Fruit fly (Drosophila melanogaster) Kc167 (cell line): ENCODE results near the gene CG10650.

Experiments
- Myc ChIP-seq: fragments of >200 bp; optimal IDR thresholded peaks from 2 replicates; lab custom pipeline; 2017; ENCODE audit warnings: missing external identifiers
- Sin3A ChIP-seq: fragments of >200 bp; optimal IDR thresholded peaks from 2 replicates; lab custom pipeline; 2018; ENCODE audit warnings: missing external identifiers
- h ChIP-seq: fragments of >200 bp; optimal IDR thresholded peaks from 3 replicates; lab custom pipeline; 2018; ENCODE audit warnings: missing external identifiers
- insv ChIP-seq: fragments of >200 bp; optimal IDR thresholded peaks from 3 replicates; lab custom pipeline; 2018; ENCODE audit warnings: missing external identifiers
- psq ChIP-seq: fragments of >200 bp; optimal IDR thresholded peaks from 2 replicates; lab custom pipeline; 2017; ENCODE audit warnings: missing external identifiers
- ttk ChIP-seq: sonication (Bioruptor generic); optimal IDR thresholded peaks from 2 replicates; lab custom pipeline; 2017; ENCODE audit warnings: missing external identifiers

The CG10650 gene

DNA sequence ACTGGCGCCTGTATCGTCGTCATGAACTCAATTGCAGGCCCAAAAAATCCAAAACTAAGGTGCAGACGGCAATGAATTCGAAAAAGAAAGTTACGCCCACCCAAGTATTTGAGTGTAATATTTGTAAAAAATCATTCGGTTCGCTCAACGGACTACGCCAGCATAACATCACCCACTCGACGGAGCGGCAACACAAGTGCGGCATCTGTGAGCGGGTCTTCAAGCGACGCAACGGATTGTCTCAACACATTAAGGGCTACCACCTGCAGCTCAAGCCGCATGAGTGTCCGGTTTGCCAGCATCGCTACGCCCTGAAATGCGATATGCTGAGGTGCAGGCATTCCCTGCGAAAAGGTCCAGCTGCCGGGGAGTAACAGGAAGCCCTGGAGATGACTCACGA, 19.0 kb downstream of the CG10650 start:
- TF ChIP-seq Myc (lab: Kevin White, UChicago) (no peak), ttk (lab: Kevin White, UChicago) (no peak), Sin3A (no peak), insv (lab: Kevin White, UChicago) (no peak), psq (lab: Kevin White, UChicago) (no peak), h (lab: Kevin White, UChicago) (no peak)

dm6 chr2L:18974063-18974779, 21.5 kb downstream of the CG10650 start, which contains the start of the genes L2HGDH and CG10431:
L2HGDH (minus strand) TSS chr2L:18974448.
CG10431 (plus strand) TSS chr2L:18974710.
- TF ChIP-seq psq (lab: Kevin White, UChicago) (no peak), insv (lab: Kevin White, UChicago) (no peak), Myc (lab: Kevin White, UChicago) (no peak), h (lab: Kevin White, UChicago) (no peak), Sin3A (no peak), ttk (lab: Kevin White, UChicago) (no peak)

DNA sequence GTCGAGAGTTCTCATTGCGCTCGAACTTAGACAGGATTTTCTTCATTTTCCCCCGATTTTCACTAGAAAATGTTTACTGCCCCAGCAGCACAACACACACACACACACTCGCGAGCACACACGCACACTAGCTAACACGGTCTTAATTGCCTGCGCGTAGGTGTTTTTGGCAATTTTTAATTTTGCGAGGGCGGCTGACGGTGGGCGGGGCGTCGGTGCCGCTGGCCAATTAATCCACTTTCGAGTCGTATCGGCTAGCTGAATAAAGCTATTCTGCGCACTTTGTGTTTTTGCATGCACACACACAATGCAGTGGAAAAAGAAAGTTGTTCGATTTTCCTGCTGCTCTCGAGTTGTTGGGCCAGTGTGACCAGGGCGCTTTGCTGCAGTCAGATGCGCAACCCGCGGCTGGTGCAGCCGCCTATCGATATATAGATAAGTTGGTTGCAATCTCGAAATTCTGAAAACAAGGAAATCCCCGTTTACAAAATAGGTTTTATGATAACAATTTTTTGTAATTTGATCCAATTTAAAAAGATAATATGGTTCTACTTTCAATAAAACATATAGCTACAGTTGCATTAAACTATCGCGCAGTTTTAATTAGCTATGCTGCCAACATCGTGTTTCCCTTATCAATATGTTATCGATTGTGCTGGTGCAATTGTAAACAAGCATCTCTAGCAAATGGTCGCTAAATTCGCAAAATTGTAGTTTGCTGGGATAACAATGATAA, 27.2 kb downstream of the CG10650 start, which contains the start of the genes Nak and Tango6:
TSS of gene Nak (minus strand) at position 375 of the 736 bp plus-strand sequence.
TSS of gene Tango6 (plus strand) at position 659 of the 736 bp plus-strand sequence.
- TF ChIP-seq Sin3A (peak; percentile 96), psq (lab: Kevin White, UChicago) (no peak)

DNA sequence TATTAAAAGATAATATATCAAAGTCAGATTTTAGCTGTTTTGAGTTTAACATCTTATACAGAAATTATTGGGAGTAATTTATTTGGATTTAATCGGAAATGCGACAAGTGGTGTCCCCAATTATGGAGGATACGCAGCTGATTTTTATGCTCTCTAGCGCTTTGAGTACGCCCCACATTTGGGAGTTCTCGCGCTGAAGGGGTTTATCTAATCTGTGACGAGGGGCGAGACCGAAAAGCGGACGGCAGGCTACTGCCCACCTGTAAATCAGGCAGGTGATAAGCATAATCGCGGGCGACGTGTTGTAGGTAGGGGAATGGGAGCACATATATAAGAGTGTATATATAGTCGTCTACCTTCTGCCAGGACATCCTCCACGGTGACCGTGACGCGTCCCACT, 27.8 kb downstream of the CG10650 start:
- no peak for TF ChIP-seq h (lab: Kevin White, UChicago)

- TF ChIP-seq Sin3A = no peak
- no peak for TF ChIP-seq insv (lab: Kevin White, UChicago)
- TF ChIP-seq ttk (lab: Kevin White, UChicago) = no peak
- no peak for TF ChIP-seq Myc (lab: Kevin White, UChicago)
- TF ChIP-seq h (lab: Kevin White, UChicago) = no peak
- no peak for TF ChIP-seq psq (lab: Kevin White, UChicago)
These were observed 28.9 kb downstream of the CG10650 start for dm6 chr2L:18966844-18967243.

DNA sequence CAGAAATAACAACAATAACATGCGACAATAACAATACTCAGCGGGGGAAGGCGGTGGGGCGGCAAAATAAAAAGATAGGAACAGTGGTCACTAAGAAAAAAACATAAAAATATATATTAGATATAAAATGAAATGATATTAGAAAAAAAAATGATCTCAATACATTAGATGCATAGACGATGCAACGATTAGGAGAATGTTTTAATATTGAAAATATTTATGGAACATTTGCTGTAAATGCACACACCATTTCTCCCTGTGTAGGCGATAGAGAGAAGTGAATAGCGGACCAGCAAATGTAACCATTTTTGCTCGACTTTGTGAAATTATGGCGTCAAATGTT, 29.5 kb downstream of the CG10650 start:
- TF ChIP-seq psq (lab: Kevin White, UChicago) (no peak), h (lab: Kevin White, UChicago) (no peak), Myc (lab: Kevin White, UChicago) (no peak), Sin3A (no peak)

- no peak for TF ChIP-seq psq (lab: Kevin White, UChicago)
- TF ChIP-seq ttk (lab: Kevin White, UChicago) = no peak
- TF ChIP-seq insv (lab: Kevin White, UChicago) = no peak
- TF ChIP-seq Sin3A = no peak
- TF ChIP-seq h (lab: Kevin White, UChicago) = no peak
- no peak for TF ChIP-seq Myc (lab: Kevin White, UChicago)
These were observed 30.1 kb downstream of the CG10650 start for dm6 chr2L:18965367-18966213.

dm6 chr2L:18957142-18957674, 38.5 kb downstream of the CG10650 start, which contains the start of gene Bhmt:
Bhmt (minus strand) TSS chr2L:18957311.
- no peak for TF ChIP-seq h (lab: Kevin White, UChicago)
- TF ChIP-seq psq (lab: Kevin White, UChicago) = no peak
- TF ChIP-seq Myc (lab: Kevin White, UChicago) = no peak
- no peak for TF ChIP-seq ttk (lab: Kevin White, UChicago)
- TF ChIP-seq insv (lab: Kevin White, UChicago) = no peak
- TF ChIP-seq Sin3A = no peak

- TF ChIP-seq psq (lab: Kevin White, UChicago) = no peak
- TF ChIP-seq Sin3A = no peak
- no peak for TF ChIP-seq ttk (lab: Kevin White, UChicago)
- no peak for TF ChIP-seq h (lab: Kevin White, UChicago)
- TF ChIP-seq insv (lab: Kevin White, UChicago) = no peak
- no peak for TF ChIP-seq Myc (lab: Kevin White, UChicago)
These were observed 40.1 kb downstream of the CG10650 start for dm6 chr2L:18955666-18956065.

- TF ChIP-seq ttk (lab: Kevin White, UChicago) (no peak), psq (lab: Kevin White, UChicago) (no peak), insv (lab: Kevin White, UChicago) (no peak)
These were observed 41.4 kb downstream of the CG10650 start, which contains the start of gene CG10621 for dm6 chr2L:18954255-18954715. CG10621 (minus strand) TSS chr2L:18954431.

- no peak for TF ChIP-seq insv (lab: Kevin White, UChicago)
- no peak for TF ChIP-seq Myc (lab: Kevin White, UChicago)
- TF ChIP-seq Sin3A = no peak
- no peak for TF ChIP-seq psq (lab: Kevin White, UChicago)
- TF ChIP-seq ttk (lab: Kevin White, UChicago) = no peak
- no peak for TF ChIP-seq h (lab: Kevin White, UChicago)
These were observed 42.1 kb downstream of the CG10650 start for dm6 chr2L:18953512-18954254.
